Worm (Caenorhabditis elegans): ENCODE results near the gene ttc-7.

Gene ttc-7

DNA sequence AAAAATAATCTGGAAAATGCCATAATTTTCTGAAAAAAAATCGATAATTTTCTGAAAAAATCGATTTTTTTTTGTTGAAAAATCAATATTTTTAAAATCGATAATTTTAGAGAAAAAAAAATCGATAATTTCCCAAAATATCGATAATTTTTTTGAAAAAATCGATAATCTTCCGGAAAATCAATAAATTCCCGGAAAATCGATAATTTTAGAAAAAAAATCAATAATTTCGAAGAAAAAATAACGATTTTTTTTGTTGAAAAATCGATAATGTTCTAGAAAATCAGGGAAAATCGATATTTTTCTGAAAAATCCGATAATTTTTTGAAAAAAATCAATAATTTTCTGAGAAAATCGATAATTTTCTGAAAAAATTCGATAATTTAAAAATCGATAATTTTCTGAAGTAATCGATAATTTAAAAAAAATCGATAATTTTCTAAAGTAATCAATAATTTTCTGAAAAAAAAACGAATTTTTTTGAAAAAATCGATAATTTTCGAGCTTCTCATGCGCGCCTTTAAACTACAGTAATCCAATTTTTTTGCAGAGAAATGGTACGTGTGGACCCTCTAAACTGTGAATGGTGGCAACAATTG, 16.1 kb downstream of the ttc-7 start:
- TF ChIP-seq unc-62 (GFP tag; optimal IDR thresholded peaks at IDR 0.05): no peak

DNA sequence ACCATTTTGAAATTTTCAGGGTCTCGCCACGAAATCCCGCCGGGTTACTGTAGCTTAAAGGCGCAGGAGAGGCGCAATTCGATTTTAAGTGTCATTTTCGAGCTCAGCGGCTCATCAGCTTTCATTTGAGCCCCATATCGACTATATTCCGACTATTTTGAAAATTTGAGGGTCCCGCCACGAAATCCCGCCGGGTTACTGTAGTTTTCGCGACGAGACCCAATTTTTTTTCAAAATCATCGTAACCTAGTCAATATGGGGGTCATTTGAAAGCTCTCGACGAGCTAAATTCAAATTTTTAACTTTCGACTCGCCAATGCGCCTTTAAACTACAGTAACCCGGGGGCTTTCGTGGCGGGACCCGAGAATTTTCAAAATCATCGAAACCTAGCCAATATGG, 17.0 kb downstream of the ttc-7 start:
- no peak for TF ChIP-seq unc-62 (GFP tag; optimal IDR thresholded peaks at IDR 0.05)

DNA sequence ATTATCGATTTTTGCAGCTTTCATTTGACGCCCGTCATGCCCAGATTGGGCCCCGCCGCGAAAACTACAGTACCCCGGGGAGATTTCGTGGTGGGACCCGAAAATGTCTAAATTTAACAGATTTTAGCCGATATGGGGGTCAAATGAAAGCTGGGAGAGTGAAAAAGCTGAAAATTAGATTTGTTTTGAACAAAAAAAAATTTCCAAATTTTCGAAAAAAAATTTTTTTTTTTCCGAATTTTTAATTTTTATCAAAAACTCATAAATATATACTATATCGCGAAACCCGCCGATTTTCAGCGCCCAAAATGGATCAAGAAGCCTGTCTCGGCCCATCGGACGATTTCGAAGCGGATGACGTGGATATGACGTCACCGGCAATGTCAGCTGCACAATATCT, 17.8 kb downstream of the ttc-7 start, which contains the start of gene smi-1:
smi-1 (plus strand) TSS at position 301 of the 400 bp plus-strand sequence.
- TF ChIP-seq unc-62 (GFP tag; optimal IDR thresholded peaks at IDR 0.05): no peak

DNA sequence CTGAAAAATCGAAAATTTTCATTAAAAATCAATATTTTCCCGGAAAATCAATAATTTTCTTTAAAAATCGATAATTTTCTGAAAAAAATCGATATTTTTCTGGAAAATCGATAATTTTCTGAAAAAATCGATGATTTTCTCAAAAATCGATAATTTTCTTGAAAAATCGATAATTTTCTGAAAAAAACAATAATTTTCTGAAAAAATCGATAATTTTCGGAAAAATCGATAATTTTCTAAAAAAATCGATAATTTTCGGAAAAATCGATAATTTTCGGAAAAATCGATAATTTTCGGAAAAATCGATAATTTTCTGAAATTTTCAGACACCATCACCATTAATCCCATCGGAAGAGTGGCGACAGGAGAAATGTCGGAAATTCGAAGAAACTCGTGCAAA, 18.7 kb downstream of the ttc-7 start:
- no peak for TF ChIP-seq unc-62 (GFP tag; optimal IDR thresholded peaks at IDR 0.05)

DNA sequence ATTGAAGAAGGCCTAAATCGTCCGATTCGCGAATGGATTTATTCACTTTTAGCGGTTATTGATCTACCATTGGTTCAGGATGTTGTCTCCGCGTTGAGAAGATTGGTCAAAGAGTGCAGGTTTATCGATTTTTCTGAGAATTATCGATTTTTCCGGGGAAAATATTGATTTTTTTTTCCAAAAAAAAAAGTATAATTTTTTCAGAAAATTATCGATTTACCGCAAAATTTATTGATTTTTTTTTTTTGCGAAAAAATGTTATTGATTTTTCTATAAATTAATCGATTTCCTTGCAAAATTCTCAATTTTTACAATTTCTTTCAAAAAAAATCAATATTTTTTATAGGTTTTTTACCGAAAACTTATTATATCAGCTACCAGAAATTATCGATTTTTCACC, 20.0 kb downstream of the ttc-7 start:
- no peak for TF ChIP-seq unc-62 (GFP tag; optimal IDR thresholded peaks at IDR 0.05)

DNA sequence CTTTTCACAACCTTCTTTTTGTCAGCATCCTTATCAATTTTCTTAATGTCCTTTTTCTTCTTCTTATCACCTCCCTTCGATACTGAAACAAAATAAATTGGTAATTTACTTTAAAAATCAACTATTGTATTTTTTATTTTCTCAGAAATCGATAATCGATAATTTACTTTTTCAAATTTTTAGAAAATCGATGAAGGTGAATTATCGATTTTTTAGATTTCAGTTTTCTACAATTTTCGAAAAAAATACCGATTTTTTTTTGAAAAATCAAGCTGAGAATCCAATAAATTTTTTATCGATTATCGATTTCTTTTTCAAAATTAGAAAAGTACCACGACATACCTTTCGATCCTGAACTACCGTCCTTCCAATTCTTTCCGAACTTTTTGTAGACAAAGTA, 22.4 kb downstream of the ttc-7 start:
- TF ChIP-seq unc-62 (GFP tag; optimal IDR thresholded peaks at IDR 0.05): no peak

DNA sequence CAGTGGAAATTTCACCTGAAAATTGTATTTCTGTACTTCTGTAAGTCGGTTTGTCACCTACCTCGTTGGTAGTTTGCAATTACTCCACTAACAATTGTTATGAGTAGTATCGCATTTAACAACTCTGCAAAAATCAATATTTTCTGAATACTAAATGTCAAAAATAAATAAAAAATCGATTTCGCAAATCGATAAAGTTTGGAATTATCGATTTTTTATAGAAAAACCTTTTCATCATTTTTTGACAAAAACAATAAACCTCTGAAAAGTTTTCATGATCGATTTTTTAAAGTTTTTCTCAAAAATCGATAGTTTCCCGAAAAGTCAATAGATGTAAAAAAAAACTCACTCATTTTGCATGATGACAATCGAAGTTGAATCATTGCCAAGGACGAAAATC, 26.7 kb downstream of the ttc-7 start:
- TF ChIP-seq unc-62 (GFP tag; optimal IDR thresholded peaks at IDR 0.05): no peak

DNA sequence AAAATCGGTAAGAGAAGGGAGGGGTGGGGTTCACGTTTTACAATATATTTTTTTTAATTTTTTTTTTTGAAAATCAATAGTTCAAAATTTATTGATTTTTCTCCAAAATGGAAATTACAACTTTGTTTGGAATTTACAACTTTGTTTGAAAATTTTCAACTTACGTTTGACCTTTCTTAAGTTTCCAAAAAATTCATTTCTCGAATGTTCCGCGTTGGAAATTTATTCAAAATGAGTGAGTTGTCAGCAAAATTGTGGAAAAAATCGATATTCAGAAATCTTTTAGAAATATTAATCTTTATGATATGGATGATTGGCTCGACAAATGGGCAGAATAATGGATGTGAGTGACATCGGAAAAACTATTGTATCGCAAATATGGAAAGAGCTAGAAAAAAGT, 27.1 kb downstream of the ttc-7 start, which contains the start of gene B0524.3:
B0524.3 (plus strand) TSS at position 301 of the 400 bp plus-strand sequence.
- no peak for TF ChIP-seq unc-62 (GFP tag; optimal IDR thresholded peaks at IDR 0.05)

DNA sequence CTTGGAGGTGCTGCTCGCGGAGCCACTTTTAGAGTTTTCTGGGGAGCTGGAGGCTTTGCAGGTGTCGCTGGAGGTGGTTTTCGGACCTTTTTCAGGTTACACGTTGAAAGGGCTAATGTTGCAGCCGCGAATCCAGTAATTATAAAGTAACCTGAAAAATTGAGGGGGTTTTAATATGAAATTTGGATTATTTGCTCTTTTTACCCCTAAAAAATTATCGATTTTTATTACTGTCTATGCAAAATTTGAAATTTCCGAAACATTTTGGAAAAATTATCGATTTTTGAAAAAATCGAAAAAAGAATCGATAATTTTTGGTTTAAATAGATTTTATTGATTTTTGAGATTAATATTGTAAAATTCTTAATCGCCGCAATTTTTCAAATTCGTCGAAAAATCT, 33.2 kb downstream of the ttc-7 start:
- no peak for TF ChIP-seq unc-62 (GFP tag; optimal IDR thresholded peaks at IDR 0.05)

DNA sequence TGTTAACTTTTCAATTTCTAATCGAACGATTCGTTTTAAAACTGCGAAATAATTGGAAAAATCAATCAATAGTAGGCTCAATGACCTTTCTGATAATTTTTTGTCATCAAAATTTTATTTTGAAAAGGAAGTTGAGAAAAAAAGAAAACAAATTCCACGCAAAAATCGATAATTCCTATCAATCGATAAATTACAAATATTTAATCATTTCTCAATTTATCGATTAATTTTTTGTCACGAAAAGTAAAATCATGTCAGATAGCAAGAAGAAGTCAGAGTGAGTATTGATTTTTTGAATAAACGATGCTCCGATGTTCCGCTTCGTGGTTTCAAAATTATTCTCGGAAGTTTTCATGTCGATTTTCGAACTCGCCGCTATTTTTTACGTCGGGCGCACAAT, 33.6 kb downstream of the ttc-7 start, which contains the start of the genes B0524.5 and B0524.2:
B0524.5 (minus strand) TSS at position 40 of the 400 bp plus-strand sequence.
B0524.2 (plus strand) TSS at position 207 of the 400 bp plus-strand sequence.
- TF ChIP-seq unc-62 (GFP tag; optimal IDR thresholded peaks at IDR 0.05): no peak

DNA sequence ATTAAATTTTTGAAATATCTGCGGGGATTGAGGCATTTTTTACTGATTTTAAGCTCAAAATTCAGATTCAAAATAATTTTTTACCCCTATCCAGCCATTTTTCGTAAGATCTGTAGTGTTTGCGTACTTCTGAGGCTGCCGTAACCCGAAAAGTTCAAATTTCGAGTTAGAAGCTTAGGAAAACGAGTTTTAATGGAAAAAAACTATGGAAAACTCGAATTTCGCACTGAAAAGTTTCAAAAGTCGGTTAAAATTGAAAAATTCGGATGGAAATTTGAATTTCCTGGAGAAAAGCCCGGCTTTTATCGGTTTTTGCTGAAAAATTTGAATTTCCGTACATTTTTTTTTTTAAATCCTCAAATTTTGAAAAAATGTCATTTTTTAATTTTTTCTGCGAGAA, 43.7 kb downstream of the ttc-7 start:
- TF ChIP-seq unc-62 (GFP tag; optimal IDR thresholded peaks at IDR 0.05): no peak

DNA sequence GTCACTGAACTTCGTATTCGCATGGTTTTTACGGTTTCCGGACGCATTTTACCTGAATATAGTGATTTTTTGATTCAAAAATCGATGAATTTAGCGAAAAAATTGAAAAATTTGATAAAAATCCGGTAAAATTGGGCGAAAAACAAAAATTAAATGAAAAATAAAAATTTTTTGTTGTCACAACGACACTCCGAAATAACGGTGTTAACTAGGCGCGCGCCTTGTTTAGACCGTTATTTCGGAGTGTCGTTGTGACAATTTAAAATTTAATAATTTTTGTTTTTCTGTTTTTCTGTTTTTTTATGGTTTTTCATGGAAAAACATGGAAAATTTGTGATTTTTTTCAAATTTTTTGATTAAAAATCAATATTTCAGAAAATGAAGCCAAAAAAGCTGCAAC, 45.4 kb downstream of the ttc-7 start, which contains the start of the genes B0524.6 and pqn-41:
B0524.6 (minus strand) TSS at position 52 of the 400 bp plus-strand sequence.
pqn-41 (plus strand) TSS at position 370 of the 400 bp plus-strand sequence.
- no peak for TF ChIP-seq unc-62 (GFP tag; optimal IDR thresholded peaks at IDR 0.05)

DNA sequence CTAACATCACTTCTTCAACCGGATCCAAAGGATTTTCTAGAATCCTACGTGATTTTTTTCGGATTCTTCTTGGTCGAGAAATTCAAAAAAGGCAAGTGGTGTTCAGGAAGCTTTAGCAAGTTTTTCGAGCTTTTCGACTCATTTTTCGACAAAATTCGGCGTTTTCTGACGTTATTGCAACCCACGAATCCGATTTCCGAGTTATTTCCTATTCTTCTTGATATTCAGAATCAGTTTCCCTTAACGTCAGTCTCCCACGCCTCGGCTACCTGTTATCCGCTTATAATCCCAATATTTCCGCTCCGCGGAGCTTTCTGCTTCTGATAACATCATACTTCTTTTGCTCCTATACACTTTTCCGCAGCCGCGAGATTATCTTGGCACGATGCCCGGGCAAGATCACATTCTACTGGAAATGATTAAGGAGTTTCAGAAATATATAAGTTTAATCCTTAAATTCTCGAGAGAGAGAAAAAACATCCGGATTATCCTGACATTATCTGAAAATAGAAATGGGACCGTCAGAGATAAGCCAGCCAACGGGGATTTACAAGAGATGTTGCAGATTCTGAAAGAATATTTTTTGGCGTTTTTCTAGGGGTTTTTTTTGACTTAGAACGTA, 58.2 kb downstream of the ttc-7 start:
- no peak for TF ChIP-seq unc-62 (GFP tag; optimal IDR thresholded peaks at IDR 0.05)

DNA sequence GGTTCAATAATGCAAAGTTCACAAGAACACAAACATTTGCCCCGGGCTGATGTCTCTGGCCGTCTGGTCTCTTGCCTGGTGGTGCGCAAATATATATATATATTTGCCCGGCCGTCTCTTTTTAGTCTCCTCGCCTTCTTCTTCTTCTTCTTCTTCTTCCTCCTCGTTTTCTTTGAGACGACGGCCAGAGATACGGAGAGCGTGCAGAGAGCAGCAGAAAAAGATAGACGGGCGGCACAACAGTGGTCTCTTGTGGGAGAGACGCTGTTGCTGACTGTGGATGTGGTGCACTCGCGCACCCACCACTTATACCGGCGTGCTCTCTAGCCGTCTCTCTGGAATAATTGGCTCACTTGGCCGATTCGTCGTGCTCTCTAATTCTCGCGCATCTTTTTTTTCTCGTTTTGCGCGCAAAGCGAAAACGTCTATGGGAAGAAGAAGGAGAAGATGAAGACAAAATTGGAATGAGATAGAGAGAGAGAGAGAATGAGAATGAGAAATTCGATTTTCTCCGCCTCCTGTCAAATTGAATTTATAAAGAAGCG, 61.0 kb downstream of the ttc-7 start:
- peak; percentile 16 for TF ChIP-seq unc-62 (GFP tag; optimal IDR thresholded peaks at IDR 0.05)

DNA sequence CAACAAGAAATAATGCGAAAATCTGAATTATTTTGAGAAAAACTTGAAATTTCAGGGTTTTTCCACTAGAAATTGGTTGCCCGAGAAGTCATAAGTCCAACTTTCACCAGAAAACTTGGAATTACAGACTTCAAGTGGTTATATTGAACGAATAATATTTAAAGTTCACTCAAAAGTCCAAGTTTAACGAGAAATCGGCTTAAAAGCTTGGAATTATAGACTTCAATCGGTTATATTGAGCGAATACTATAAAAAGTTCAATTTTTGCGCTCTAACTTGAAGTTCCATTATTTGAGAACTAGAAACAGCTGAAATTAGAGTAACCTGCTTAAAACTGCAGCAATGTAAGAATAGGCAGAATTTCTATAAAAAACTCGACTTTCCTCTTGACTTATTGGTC, 61.9 kb downstream of the ttc-7 start:
- no peak for TF ChIP-seq unc-62 (GFP tag; optimal IDR thresholded peaks at IDR 0.05)

DNA sequence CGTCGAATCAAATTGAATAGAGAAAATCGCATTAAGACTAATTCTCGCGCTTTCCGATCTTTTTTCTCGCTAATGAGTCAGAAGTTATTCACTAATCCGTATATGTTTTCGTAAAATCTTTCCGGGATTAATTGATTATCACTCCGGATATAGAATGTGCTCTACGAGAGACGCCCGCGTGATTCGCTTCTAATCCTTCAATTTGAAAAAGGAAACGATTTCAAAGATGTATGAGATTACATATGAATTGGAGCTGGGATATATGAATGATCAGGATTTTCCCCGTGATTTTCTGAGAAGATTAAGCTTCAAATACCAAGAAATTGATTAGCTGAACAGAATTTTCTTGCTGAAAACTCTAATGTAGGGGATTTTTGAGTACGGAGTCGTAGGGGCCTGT, 62.3 kb downstream of the ttc-7 start:
- TF ChIP-seq unc-62 (GFP tag; optimal IDR thresholded peaks at IDR 0.05): no peak
